Worm (Caenorhabditis elegans): ENCODE results near the gene mnr-1.

The mnr-1 gene

DNA sequence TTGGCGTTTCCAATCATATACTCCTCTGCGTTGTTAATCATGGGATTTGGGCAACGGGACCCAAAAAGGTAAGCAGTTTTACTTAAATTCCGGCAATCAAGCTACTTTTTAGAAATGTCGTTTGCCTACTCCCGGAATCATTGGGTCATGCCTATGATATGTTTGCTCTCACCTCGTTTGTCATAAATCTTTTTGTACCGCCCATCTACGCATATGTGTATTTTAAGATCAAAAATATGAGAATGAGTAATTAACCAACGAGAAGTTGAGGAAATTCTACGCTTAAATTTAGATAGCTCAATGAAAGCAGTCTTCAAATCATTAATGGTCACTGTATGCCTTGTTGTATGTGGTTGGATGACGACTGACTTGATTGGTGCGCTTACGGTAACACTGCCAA lies 27.9 kb downstream of the mnr-1 start:
- TF ChIP-seq dao-5 (tag; optimal IDR thresholded peaks at IDR 0.05), result no peak
- TF ChIP-seq W03F9.2 (tag; optimal IDR thresholded peaks at IDR 0.05), result no peak
- TF ChIP-seq him-1 (tag; optimal IDR thresholded peaks at IDR 0.05), result no peak

ce11 chrV:20685383-20685782 lies 30.9 kb downstream of the mnr-1 start, which contains the start of gene klf-2:
Gene klf-2, plus strand, starts transcription at chrV:20685683.
- no peak for TF ChIP-seq W03F9.2 (tag; optimal IDR thresholded peaks at IDR 0.05)
- TF ChIP-seq dao-5 (tag; optimal IDR thresholded peaks at IDR 0.05), result no peak
- no peak for TF ChIP-seq him-1 (tag; optimal IDR thresholded peaks at IDR 0.05)

DNA sequence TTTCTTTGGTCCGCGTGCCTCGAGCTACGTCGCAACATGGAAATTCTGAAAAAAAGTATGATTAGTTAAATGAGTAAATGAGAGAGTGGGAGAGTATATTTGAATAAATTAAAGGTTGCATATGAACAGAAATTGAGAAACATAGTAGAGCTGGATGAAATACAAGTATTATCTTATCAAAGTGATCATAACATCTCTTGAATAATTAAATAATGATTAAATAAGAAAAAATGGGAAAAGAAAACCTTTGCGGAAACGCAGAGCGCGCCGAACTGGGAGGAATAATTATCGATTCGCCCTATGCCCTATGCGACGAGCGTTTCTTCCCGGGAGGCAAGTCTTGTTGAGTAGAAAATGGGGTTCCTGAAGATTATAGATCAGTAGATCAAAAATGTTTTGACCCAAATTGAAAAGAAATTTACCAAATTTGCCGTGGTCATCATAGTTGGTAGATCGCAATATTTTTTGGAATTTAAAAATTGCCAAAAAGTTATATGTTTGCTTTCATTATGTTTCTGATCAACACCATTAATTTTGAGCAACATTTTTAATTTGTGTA lies 35.1 kb downstream of the mnr-1 start, which contains the start of gene F53F8.3:
Gene F53F8.3, minus strand, starts transcription at position 51 of the 559 bp plus-strand sequence.
- TF ChIP-seq dao-5 (tag; optimal IDR thresholded peaks at IDR 0.05), result no peak
- TF ChIP-seq W03F9.2 (tag; optimal IDR thresholded peaks at IDR 0.05), result no peak
- no peak for TF ChIP-seq him-1 (tag; optimal IDR thresholded peaks at IDR 0.05)

- TF ChIP-seq W03F9.2 (tag; optimal IDR thresholded peaks at IDR 0.05) (no peak), dao-5 (tag; optimal IDR thresholded peaks at IDR 0.05) (no peak), him-1 (tag; optimal IDR thresholded peaks at IDR 0.05) (no peak)
Measured at ce11 chrV:20691585-20691984, 37.1 kb downstream of the mnr-1 start, which contains the start of gene F53F8.4. Gene F53F8.4, minus strand, starts transcription at chrV:20691685.

- TF ChIP-seq W03F9.2 (tag; optimal IDR thresholded peaks at IDR 0.05) (no peak), dao-5 (tag; optimal IDR thresholded peaks at IDR 0.05) (no peak), him-1 (tag; optimal IDR thresholded peaks at IDR 0.05) (no peak)
Measured at ce11 chrV:20692903-20693302, 38.5 kb downstream of the mnr-1 start.

- TF ChIP-seq him-1 (tag; optimal IDR thresholded peaks at IDR 0.05) (peak; percentile 58), dao-5 (tag; optimal IDR thresholded peaks at IDR 0.05) (peak; percentile 59), W03F9.2 (tag; optimal IDR thresholded peaks at IDR 0.05) (no peak)
Measured at ce11 chrV:20693968-20694367, 39.5 kb downstream of the mnr-1 start.

DNA sequence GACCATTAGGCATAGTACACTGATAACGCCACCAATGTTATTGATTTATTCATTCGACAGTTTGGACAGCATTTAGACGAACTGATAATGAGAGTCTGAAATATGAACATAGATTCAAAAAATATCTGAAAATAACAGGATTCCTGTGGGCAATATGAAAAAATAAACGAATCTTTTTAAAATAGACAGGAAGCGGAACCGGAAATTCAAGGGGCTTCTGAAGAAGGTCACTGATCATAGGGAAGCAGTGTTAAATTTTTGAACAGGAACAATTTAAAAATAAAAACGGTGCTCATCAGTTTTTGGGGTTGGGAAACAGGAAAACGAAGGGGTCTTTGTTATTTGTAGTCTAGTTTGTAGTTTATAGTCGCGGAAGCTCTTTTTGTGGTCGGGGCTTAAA lies 43.8 kb downstream of the mnr-1 start, which contains the start of gene F53F8.7:
Gene F53F8.7, minus strand, starts transcription at position 101 of the 400 bp plus-strand sequence.
- TF ChIP-seq him-1 (tag; optimal IDR thresholded peaks at IDR 0.05) (no peak), W03F9.2 (tag; optimal IDR thresholded peaks at IDR 0.05) (no peak), dao-5 (tag; optimal IDR thresholded peaks at IDR 0.05) (no peak)

DNA sequence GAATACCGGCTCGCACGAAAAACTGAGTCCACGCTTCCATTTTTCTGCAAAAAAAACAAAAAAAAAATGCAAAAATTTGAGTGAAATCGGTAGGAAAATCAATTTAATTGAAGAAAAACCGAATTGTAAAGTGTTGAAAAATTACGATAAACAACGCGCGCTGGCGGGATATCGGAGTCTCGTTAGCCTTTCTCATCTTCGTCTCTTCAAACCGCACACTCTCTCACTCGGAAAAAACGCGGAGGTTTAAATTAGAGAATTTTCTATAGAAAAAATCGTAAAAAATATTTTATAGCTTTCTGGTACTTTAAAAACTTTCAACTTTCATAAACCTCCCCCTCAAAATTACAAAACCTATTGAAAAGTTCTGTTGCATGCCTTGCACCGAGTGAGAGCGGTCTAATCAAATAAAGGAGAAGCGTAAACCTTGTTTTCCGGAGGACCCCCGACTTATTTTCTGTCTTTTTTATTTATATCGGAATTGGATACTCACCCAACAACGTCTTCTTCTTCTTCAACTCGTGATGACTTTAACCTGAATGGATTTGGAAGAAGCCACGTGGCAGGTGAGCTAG lies 49.6 kb downstream of the mnr-1 start, which contains the start of the genes F53F8.5 and F53F8.6:
Gene F53F8.5, minus strand, starts transcription at position 52 of the 575 bp plus-strand sequence.
Gene F53F8.6, plus strand, starts transcription at position 230 of the 575 bp plus-strand sequence.
- no peak for TF ChIP-seq dao-5 (tag; optimal IDR thresholded peaks at IDR 0.05)
- TF ChIP-seq him-1 (tag; optimal IDR thresholded peaks at IDR 0.05), result no peak
- no peak for TF ChIP-seq W03F9.2 (tag; optimal IDR thresholded peaks at IDR 0.05)
